Worm (Caenorhabditis elegans): ENCODE data around the gene ges-1.

The ges-1 gene

ce11 chrV:1431702-1432187 is at the start of gene ges-1:
Gene ges-1, minus strand, starts transcription at chrV:1432137.
- TF ChIP-seq ZK185.1 (tag; optimal IDR thresholded peaks at IDR 0.05; ENCODE audit: poor library complexity, severe bottlenecking) = no peak
- no peak for TF ChIP-seq mel-28 (tag; optimal IDR thresholded peaks at IDR 0.05; ENCODE audit: borderline replicate concordance)
- no peak for TF ChIP-seq cebp-1 (GFP tag; IDR thresholded peaks at IDR 0.05)
- TF ChIP-seq cebp-1 (tag; optimal IDR thresholded peaks at IDR 0.05) = no peak
- no peak for TF ChIP-seq ztf-26 (tag; optimal IDR thresholded peaks at IDR 0.05)
- TF ChIP-seq rec-8 (tag; optimal IDR thresholded peaks at IDR 0.05) = no peak
- no peak for TF ChIP-seq repo-1 (tag; optimal IDR thresholded peaks at IDR 0.05)

ce11 chrV:1480841-1481240 is 48.9 kb upstream of the ges-1 start:
- peak; percentile 37 for TF ChIP-seq K12H6.12 (tag; optimal IDR thresholded peaks at IDR 0.05)
- no peak for TF ChIP-seq ceh-91 (GFP tag; IDR thresholded peaks at IDR 0.05)

- no peak for TF ChIP-seq pbrm-1 (GFP tag; IDR thresholded peaks at IDR 0.05)
- TF ChIP-seq xnd-1 (tag; optimal IDR thresholded peaks at IDR 0.05) = peak; percentile 33
- no peak for TF ChIP-seq sea-2 (GFP tag; IDR thresholded peaks at IDR 0.05)
- peak; percentile 60 for TF ChIP-seq F33H1.4 (GFP tag; IDR thresholded peaks at IDR 0.05)
- no peak for TF ChIP-seq F49E8.2 (tag; optimal IDR thresholded peaks at IDR 0.05; ENCODE audit: insufficient read depth)
- no peak for TF ChIP-seq hmg-20 (GFP tag; IDR thresholded peaks at IDR 0.05)
- TF ChIP-seq rcor-1 (GFP tag; IDR thresholded peaks at IDR 0.05) = 0 out of 2 replicates have a peak, but pooled peaks have one; percentile 5
- TF ChIP-seq bed-2 (GFP tag; IDR thresholded peaks at IDR 0.05) = no peak
- no peak for TF ChIP-seq ztf-26 (tag; optimal IDR thresholded peaks at IDR 0.05)
- TF ChIP-seq ztf-28 (GFP tag; IDR thresholded peaks at IDR 0.05) = no peak
- peak; percentile 77 for TF ChIP-seq lsl-1 (GFP tag; optimal IDR thresholded peaks at IDR 0.05)
- TF ChIP-seq hlh-26 (GFP tag; conservative IDR thresholded peaks at IDR 0.05) = no peak
- TF ChIP-seq him-1 (tag; optimal IDR thresholded peaks at IDR 0.05) = peak; percentile 1
- peak; percentile 42 for TF ChIP-seq ceh-91 (GFP tag; IDR thresholded peaks at IDR 0.05)
- peak; percentile 26 for TF ChIP-seq madf-6 (GFP tag; IDR thresholded peaks at IDR 0.05)
- 0 out of 2 replicates have a peak, but pooled peaks have one; percentile 3 for TF ChIP-seq mcd-1 (GFP tag; IDR thresholded peaks at IDR 0.05)
- no peak for TF ChIP-seq chd-7 (tag; optimal IDR thresholded peaks at IDR 0.05)
Measured at ce11 chrV:1476841-1477240, 44.9 kb upstream of the ges-1 start.

ce11 chrV:1476284-1476792 is 44.4 kb upstream of the ges-1 start:
- TF ChIP-seq snpc-1.1 (tag; optimal IDR thresholded peaks at IDR 0.05; ENCODE audit: insufficient read depth) (no peak), hlh-12 (tag; optimal IDR thresholded peaks at IDR 0.05) (no peak), ztf-3 (GFP tag; optimal IDR thresholded peaks at IDR 0.05) (no peak), B0019.2 (GFP tag; conservative IDR thresholded peaks at IDR 0.05) (no peak), T26A5.8 (tag; optimal IDR thresholded peaks at IDR 0.05) (no peak), F39B2.1 (GFP tag; IDR thresholded peaks at IDR 0.05) (0 out of 2 replicates have a peak, but pooled peaks have one; percentile 2), nhr-90 (tag; optimal IDR thresholded peaks at IDR 0.05) (no peak), dox-1 (GFP tag; IDR thresholded peaks at IDR 0.05) (no peak), F57C9.4 (tag; optimal IDR thresholded peaks at IDR 0.05) (no peak), attf-3 (GFP tag; conservative IDR thresholded peaks at IDR 0.05) (no peak), egrh-3 (GFP tag; IDR thresholded peaks at IDR 0.05) (no peak), atf-7 (tag; optimal IDR thresholded peaks at IDR 0.05) (no peak), ama-1 (optimal IDR thresholded peaks at IDR 0.05) (no peak), ama-1 (GFP tag; optimal IDR thresholded peaks at IDR 0.05) (peak in 1 of 2 experiments; percentile 50), athp-1 (tag; optimal IDR thresholded peaks at IDR 0.05) (peak; percentile 71), lin-54 (GFP tag; optimal IDR thresholded peaks at IDR 0.05) (no peak), nfya-2 (GFP tag; IDR thresholded peaks at IDR 0.05) (no peak), die-1 (tag; optimal IDR thresholded peaks at IDR 0.05) (no peak), ztf-18 (tag; optimal IDR thresholded peaks at IDR 0.05) (peak; percentile 6), K11D2.4 (GFP tag; IDR thresholded peaks at IDR 0.05) (no peak), cebp-2 (GFP tag; IDR thresholded peaks at IDR 0.05) (no peak), sdz-38 (tag; optimal IDR thresholded peaks at IDR 0.05) (no peak)
